Fruit fly (Drosophila melanogaster): Measurements from ENCODE around the gene disp.
A peak's percentile ranks its signal among the peaks of the same experiment; 100 is the strongest.

disp gene

dm6 chr3R:5871393-5871792 lies 15.3 kb upstream of the disp start (continued):
- 0 out of 3 replicates have a peak, but pooled peaks have one; percentile 13 for TF ChIP-seq zfh1 (GFP tag; IDR thresholded peaks at IDR 0.05)
- peak; percentile 3 for TF ChIP-seq Meics (GFP tag; optimal IDR thresholded peaks at IDR 0.05)
- TF ChIP-seq chif (GFP tag; optimal IDR thresholded peaks at IDR 0.05) = peak in 1 of 2 experiments; percentile 8
- peak; percentile 1 for TF ChIP-seq CG8944 (GFP tag; optimal IDR thresholded peaks at IDR 0.05)
- no peak for TF ChIP-seq knrl (GFP tag; IDR thresholded peaks at IDR 0.05; ENCODE audit: partially characterized antibody)
- TF ChIP-seq slbo (GFP tag; IDR thresholded peaks at IDR 0.05) = peak; percentile 45
- TF ChIP-seq CG12769 (tag; optimal IDR thresholded peaks at IDR 0.05) = no peak
- peak; percentile 8 for TF ChIP-seq Hmr (GFP tag; optimal IDR thresholded peaks at IDR 0.05)
- no peak for TF ChIP-seq tup (GFP tag; optimal IDR thresholded peaks at IDR 0.05)
- TF ChIP-seq CG7928 (GFP tag; optimal IDR thresholded peaks at IDR 0.05) = no peak
- TF ChIP-seq lmd (GFP tag; IDR thresholded peaks at IDR 0.05) = peak; percentile 16; the same call in 1 of the 2 replicates
- peak; percentile 11; the same call in 1 of the 2 replicates for TF ChIP-seq ara (GFP tag; IDR thresholded peaks at IDR 0.05)
- TF ChIP-seq CG3838 (GFP tag; optimal IDR thresholded peaks at IDR 0.05) = no peak
- 0 out of 2 replicates have a peak, but pooled peaks have one; percentile 5 for TF ChIP-seq CG32532 (GFP tag; IDR thresholded peaks at IDR 0.05)
- TF ChIP-seq Ptx1 (GFP tag; IDR thresholded peaks at IDR 0.05) = 0 out of 2 replicates have a peak, but pooled peaks have one; percentile 20
- TF ChIP-seq Taf1 (GFP tag; IDR thresholded peaks at IDR 0.05) = no peak
- TF ChIP-seq dysf (GFP tag; IDR thresholded peaks at IDR 0.05) = peak; percentile 42; the same call in 2 of the 3 replicates
- no peak for TF ChIP-seq Ets97D (GFP tag; optimal IDR thresholded peaks at IDR 0.05)
- TF ChIP-seq CrebB (tag; optimal IDR thresholded peaks at IDR 0.05) = no peak
- TF ChIP-seq trh (GFP tag; optimal IDR thresholded peaks at IDR 0.05) = no peak
- no peak for TF ChIP-seq CG34376 (GFP tag; optimal IDR thresholded peaks at IDR 0.05)
- peak; percentile 82 for TF ChIP-seq sens (GFP tag)
- TF ChIP-seq CG7786 (GFP tag; optimal IDR thresholded peaks at IDR 0.05) = peak; percentile 20
- TF ChIP-seq CG16813 (GFP tag; IDR thresholded peaks at IDR 0.05; ENCODE audit: partially characterized antibody) = no peak
- peak; percentile 59; the same call in 1 of the 2 replicates for TF ChIP-seq Ada2b (GFP tag; IDR thresholded peaks at IDR 0.05)
- peak; percentile 1 for TF ChIP-seq CG15514 (GFP tag; optimal IDR thresholded peaks at IDR 0.05)
- no peak for TF ChIP-seq CG4328 (GFP tag; optimal IDR thresholded peaks at IDR 0.05)

- TF ChIP-seq CG4360 (GFP tag; IDR thresholded peaks at IDR 0.05) = no peak
- no peak for TF ChIP-seq fd64A (GFP tag; optimal IDR thresholded peaks at IDR 0.05)
- no peak for TF ChIP-seq tup (GFP tag; optimal IDR thresholded peaks at IDR 0.05)
- TF ChIP-seq ci (GFP tag; IDR thresholded peaks at IDR 0.05) = peak; percentile 71; the same call in 2 of the 3 replicates
- TF ChIP-seq run (tag; optimal IDR thresholded peaks at IDR 0.05) = no peak
- no peak for TF ChIP-seq CG4854 (GFP tag; optimal IDR thresholded peaks at IDR 0.05)
- peak; percentile 73 for TF ChIP-seq slbo (GFP tag; IDR thresholded peaks at IDR 0.05)
- no peak for TF ChIP-seq CG3065 (GFP tag; optimal IDR thresholded peaks at IDR 0.05)
- TF ChIP-seq CG10431 (GFP tag; optimal IDR thresholded peaks at IDR 0.05) = no peak
- no peak for TF ChIP-seq CG18011 (GFP tag; optimal IDR thresholded peaks at IDR 0.05)
- TF ChIP-seq maf-S (GFP tag; optimal IDR thresholded peaks at IDR 0.05) = peak; percentile 46
- no peak for TF ChIP-seq Oli (tag; optimal IDR thresholded peaks at IDR 0.05)
- no peak for TF ChIP-seq Fer3 (tag; optimal IDR thresholded peaks at IDR 0.05)
- peak; percentile 50 for TF ChIP-seq tin (GFP tag; optimal IDR thresholded peaks at IDR 0.05)
- no peak for TF ChIP-seq CG14965 (GFP tag; optimal IDR thresholded peaks at IDR 0.05; ENCODE audit: borderline replicate concordance)
- TF ChIP-seq amos (GFP tag; IDR thresholded peaks at IDR 0.05; ENCODE audit: partially characterized antibody) = peak; percentile 46; the same call in 1 of the 2 replicates
- TF ChIP-seq inv (GFP tag; IDR thresholded peaks at IDR 0.05; ENCODE audit: partially characterized antibody) = no peak
- peak; percentile 52; the same call in 1 of the 2 replicates for TF ChIP-seq ara (GFP tag; IDR thresholded peaks at IDR 0.05)
- peak; percentile 34 for TF ChIP-seq CG5245 (GFP tag; optimal IDR thresholded peaks at IDR 0.05)
- no peak for TF ChIP-seq peb (GFP tag; IDR thresholded peaks at IDR 0.05)
- TF ChIP-seq CG6654 (GFP tag; optimal IDR thresholded peaks at IDR 0.05) = no peak
- no peak for TF ChIP-seq Hr78 (GFP tag; optimal IDR thresholded peaks at IDR 0.05)
- no peak for TF ChIP-seq CG3281 (GFP tag; optimal IDR thresholded peaks at IDR 0.05)
- TF ChIP-seq sim (GFP tag; IDR thresholded peaks at IDR 0.05) = no peak
- TF ChIP-seq sqz (GFP tag; optimal IDR thresholded peaks at IDR 0.05) = no peak
- no peak for TF ChIP-seq CG8765 (GFP tag; IDR thresholded peaks at IDR 0.05)
Measured at dm6 chr3R:5862032-5862641, 6.0 kb upstream of the disp start, which contains the start of gene CG2017. Gene CG2017 (minus strand): TSS chr3R:5862405.

Measured in whole organism, embryonic.